Worm (Caenorhabditis elegans) whole organism, late embryonic: Measurements from ENCODE around the gene rps-24.

ENCODE experiments used
- ama-1 ChIP-seq: fragments of 150-350 bp; optimal IDR thresholded peaks from 2 replicates; lab custom pipeline; 2014
- ceh-24 ChIP-seq: sonication (generic microtip); optimal IDR thresholded peaks from 2 replicates; lab custom pipeline; 2016; ENCODE audit warnings: mild to moderate bottlenecking, missing genetic modification characterization, missing compliant biosample characterization

ce11 chrIV:409935-410334, 24.2 kb downstream of the rps-24 start, which contains the start of gene kgb-1:
- TF ChIP-seq ama-1 (no peak), ceh-24 (tag; lab: Kevin White, UChicago) (no peak)
